Fruit fly (Drosophila melanogaster) whole organism, larva: ENCODE results near the gene CG31710.

Experiments used
- noc ChIP-seq: fragments of 200-800 bp; sonication (Bioruptor generic); optimal IDR thresholded peaks from 3 replicates; lab custom pipeline; 2019; ENCODE audit warnings: missing biosample characterization, mild to moderate bottlenecking, missing genetic modification characterization, moderate library complexity

CG31710 gene

DNA sequence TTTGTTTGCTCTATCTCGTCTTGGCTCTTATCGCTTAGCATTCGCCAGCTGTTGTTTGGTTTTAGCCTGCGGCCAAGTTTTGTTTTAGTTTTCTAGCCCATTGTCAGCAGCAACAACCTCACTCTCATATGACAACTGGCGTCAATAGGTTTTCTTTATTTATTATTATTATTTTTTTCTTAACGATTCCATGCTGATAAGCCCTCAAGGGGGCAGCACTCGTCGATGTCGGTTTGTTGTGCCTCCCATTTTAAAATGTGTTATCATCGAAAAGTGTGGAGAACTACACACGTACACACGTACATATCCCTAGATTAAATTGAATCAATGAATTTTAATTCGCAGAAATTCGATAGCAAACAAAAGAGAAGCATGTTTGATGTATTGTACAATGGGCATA is 14.5 kb downstream of the CG31710 start:
- TF ChIP-seq noc (tag; lab: Kevin White, UChicago) = peak; percentile 5

DNA sequence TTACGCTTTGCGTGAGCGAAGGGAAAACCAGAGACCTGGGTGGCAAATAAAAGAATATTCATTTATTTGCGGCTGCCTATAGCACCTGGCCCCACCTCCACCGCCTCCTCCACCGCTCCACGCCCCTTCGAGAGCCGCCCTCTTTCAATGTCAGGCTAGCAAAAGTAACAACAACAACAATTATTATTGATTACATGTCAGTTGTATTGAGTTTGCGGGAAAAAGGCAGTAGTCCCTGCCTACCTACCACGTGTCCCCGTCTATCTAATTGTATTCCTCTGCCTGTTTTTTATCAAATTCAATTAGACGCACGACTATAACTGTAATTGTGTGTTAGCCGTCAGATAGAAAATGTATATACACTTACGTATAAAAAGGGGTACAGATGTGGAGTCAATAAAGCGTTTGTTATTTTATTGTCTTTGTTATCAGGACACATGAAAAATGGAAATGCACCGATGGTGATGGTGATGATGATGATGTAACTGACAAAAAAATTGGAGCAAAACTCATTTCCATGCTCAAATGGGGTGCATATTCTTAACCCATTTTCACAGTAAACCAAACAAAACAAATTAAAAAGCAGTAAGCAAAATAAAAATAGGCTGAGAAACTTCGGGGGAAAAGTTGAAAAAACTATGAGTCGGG is 15.1 kb downstream of the CG31710 start:
- no peak for TF ChIP-seq noc (tag; lab: Kevin White, UChicago)

DNA sequence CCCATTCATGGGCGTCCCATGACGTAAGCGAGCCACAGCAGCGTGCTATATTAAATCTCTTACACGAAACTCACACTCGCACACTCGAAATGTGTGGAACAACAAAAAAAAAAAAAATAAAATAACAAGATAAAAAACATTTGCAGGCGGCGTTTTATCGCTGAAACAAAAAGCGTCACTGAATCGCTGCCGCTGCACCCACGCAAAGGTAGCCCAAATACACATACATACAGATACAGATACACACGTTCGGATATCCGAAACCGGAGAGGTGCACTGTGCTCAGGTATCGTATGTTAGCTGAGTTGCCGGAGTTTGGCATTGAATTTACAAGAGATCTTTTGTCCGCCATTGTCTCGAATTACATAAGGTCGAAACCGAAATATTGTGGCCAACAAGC is 19.8 kb downstream of the CG31710 start:
- TF ChIP-seq noc (tag; lab: Kevin White, UChicago) = no peak

DNA sequence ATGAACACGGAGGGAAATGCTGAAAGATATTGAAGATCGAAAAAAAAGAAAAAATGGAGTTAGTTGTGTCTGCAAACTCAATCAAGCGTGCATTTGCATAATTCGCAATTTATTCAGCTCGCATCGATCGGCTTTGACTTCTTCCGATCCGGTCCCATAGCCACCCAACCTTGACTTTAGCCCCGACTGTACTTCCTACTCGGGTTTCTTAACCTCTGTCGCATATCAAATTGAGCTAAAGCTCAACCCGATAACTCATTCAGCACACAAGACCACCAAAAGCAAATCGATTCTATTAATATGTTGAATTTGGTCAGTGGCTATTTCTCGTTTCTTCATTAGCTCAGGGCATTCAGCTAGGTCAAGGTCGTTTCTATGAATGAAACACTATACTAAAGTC is 20.6 kb downstream of the CG31710 start:
- no peak for TF ChIP-seq noc (tag; lab: Kevin White, UChicago)

DNA sequence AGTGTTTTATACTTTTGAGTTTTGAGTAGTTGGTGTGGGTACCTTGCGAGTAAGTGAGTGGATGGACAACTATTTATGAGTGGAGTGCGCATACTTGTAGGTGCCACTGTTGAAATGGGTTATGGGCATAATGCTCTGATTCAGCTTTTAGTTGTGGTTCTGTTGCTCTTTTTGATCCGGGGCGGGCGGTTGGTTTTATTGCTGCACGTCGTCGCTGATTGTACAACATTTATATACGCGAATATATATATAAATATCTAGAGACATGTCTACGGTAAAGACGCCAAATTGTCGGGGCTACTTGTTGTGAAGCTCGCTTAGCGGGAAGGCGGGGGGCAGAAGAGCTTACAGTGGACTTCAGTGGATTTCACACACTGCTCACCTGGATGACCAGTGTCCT is 21.6 kb downstream of the CG31710 start:
- no peak for TF ChIP-seq noc (tag; lab: Kevin White, UChicago)

DNA sequence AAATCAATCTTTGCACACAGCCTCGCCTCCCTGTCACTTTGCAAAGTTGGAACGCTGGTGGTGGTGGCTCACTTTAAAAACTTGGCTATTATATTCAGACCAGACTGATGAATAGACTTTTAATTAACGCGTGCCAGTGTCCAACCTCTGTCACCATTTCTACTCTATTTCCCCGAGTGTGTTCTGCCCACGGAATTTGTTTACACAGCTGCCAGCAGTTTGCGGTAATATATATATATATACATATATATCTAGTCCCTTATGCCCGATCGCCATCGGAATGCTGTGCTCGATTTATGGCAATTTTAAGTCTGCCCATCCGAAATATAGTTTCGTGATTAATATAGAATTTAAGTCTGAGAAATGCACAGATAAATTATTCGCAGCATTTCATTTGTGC is 26.0 kb downstream of the CG31710 start:
- TF ChIP-seq noc (tag; lab: Kevin White, UChicago) = no peak

DNA sequence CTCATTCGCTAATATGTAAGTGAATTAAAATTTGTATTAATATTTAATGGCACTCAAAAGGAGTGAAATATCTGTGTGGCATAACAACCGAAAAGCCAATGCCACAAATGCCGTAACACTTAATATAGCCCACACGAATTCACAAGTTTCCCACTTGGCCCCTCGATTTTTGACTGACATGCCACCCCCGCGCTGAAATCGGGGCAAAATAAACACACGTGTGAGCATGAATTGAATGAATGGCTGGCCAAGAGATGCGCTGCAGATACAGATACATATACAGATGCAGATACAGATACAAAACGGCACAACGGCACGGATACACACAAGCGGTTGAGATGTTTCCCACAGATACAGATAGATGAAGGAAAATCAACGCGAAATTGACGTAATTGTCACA is 28.7 kb downstream of the CG31710 start:
- no peak for TF ChIP-seq noc (tag; lab: Kevin White, UChicago)

DNA sequence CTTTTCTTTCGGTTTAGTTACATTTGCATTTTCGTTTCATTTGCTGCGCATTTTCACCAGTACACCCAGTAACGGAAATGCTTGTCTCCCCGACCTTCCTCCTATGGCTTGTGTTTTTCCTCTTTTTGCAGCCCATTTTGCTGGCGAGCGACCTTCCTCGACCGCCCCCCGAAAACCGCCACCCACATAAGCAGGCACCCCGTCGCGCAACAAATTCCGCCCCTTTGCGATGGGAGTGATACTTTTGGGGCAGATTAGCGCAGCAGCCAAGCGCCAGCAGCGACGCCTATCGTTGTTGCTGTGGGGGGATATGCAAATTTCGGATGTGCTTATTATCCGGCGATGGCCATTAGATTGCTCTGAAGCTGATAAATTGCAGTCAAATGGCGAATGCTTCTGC is 32.5 kb downstream of the CG31710 start:
- no peak for TF ChIP-seq noc (tag; lab: Kevin White, UChicago)

DNA sequence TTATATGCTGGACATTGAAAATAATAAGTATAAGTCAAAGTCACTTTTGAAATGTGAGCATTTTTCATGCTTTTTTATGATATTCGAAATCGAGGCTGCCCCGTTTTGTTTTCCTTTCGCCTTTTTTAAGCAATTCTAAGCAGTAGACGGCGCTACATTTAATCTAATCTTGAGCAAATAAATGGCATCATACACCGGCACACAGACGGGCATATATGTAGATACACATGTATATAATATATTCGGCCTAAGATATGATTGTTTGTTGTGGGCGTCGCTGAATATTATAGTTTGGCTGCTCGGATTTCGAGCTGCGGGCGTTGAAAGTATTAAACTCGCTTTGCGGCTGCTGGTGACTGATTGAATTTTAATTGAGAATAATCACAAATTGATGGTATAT is 33.5 kb downstream of the CG31710 start:
- TF ChIP-seq noc (tag; lab: Kevin White, UChicago) = no peak

DNA sequence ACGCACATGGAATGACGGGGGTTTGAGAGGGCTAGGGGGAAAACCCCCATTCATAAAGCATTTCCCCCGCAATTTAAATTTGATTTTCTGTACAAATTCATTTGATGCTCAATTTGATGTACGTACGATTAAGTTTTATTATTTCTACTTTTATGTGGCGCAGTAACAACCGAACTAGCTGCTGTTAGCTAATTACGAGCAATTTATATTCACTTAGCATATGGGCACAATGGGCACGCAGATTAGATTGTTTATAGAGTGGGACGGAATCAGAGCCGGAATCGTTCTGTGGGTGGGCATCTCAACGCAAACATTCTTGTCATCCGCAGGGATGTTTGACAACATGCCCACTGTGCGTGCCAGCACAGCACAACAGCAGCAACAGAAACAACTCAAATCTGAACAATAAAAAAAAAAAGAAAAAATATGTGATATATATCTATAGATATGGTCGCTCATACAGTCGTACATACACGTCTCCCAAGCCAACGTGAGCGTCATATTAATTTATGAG is 34.8 kb downstream of the CG31710 start:
- peak; percentile 40 for TF ChIP-seq noc (tag; lab: Kevin White, UChicago)

DNA sequence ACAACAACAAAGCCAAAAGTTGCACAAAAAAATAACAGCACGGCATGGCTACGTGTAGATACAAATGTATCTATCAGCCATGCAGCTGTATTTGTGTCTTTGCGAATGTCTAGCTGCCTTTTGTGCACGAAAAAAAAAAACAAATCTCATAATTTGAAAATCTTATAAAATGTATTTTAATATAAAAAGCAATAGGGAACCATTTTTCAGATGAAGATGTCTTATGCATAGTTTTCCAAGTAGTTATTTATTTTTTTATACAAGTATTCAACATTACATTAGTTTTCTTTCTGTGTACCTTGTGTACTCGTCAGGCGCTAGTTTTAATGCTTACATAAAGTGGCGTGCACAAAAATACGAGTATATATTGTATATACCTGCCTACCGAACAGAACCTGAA is 36.4 kb downstream of the CG31710 start:
- no peak for TF ChIP-seq noc (tag; lab: Kevin White, UChicago)

DNA sequence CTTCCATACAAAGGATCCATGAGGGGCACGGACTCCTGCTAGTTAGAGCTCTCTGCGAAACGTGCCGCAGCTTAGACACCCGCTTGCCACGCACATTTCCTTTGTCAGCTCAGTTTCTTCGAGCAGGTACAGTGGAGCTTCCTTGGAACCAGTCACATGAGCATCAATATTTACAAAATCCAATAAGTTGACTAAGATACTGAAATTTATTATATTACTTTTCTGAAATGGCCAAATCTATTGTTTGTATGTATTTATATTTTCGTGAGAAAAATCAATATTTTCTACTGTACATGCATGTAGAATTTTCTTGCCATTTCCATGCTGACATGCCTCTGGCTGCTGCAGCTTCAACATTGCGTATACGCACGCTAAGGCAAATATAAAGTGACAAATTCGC is 42.8 kb downstream of the CG31710 start:
- no peak for TF ChIP-seq noc (tag; lab: Kevin White, UChicago)

DNA sequence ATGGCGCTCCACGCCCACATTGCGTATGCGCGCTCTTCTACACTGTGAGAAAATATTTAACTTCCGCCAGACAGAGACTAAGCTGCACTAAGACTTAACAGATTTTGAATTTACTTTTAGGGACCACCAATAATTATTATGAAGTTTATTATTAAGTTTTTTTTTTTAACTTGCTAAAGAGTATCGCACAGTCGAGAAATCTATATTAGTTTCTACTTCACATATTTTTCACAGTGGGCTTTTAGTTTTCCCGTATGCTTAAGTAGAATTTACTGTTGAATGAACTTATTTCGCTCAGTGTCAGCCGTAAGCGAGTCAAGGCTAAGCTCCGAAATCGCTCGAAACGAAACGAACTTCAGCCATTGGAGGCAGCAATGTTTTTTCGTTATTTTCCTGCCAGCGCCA is 45.2 kb downstream of the CG31710 start:
- TF ChIP-seq noc (tag; lab: Kevin White, UChicago) = peak; percentile 49

DNA sequence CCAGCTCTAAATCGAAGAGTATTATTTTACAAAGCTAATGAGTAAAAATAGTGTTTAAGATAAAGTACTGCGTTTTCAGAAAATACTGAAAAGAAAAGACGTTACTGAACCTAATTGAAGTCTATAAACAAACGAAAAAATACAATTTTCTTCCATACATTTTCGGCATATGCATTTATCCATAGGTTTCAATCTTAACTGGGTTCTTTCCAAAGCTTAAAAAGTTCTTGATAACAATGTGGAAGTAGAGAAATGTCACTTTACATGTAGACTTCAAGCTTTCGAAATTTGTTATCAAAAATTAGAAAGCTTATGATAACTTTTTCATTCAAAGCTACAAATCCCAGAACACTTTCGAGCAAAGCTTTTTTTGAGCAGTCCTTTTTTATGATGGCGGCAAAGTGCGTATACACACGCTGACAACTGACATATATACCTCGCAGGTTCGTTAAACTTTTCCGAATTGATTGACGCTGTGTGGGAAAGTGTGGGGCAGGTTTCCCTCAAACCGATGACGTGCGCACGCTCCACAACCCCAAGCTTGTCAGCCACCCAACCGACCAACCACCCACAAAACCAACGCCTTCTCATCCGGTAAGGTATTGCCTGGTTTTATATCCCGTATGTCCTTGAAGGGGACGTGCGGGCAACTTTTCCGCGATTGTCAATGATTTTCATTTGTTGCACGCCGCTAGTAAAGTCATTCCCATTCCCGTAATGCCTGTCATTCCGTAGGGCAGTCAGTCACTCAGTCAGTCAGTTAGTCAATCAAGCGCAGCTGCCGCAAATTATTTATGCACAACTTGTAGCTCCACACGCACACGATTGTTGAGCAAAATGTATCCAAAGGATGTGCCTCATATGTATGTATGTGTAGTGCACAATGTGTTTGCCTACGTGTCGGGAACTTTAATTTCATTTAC is 48.2 kb downstream of the CG31710 start:
- TF ChIP-seq noc (tag; lab: Kevin White, UChicago) = no peak

DNA sequence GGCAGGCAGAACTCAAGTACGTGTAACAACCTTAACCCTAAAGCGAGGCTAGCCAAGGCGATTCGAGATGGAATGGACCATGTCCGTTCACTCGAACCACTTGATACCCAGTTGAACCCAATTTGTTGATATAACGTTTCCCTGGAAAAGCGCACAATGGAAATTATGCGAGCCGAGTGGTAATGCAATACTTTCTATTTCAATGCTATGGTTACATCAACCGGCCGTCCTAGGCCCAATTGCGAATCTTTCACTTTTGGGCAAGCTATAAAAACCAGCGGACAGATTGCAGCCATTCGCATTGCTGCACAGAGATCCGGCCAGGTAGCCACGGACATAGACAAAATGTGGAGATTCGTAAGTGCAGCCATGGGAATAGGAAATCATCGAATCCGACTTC is 49.5 kb downstream of the CG31710 start, which contains the start of gene CG33299:
CG33299 (plus strand) TSS at position 301 of the 400 bp plus-strand sequence.
- no peak for TF ChIP-seq noc (tag; lab: Kevin White, UChicago)
